Worm (Caenorhabditis elegans): ENCODE data around the gene cyp-34A5.

Gene cyp-34A5

ce11 chrV:3916480-3916879 lies 41.0 kb downstream of the cyp-34A5 start, which contains the start of gene srx-67:
Gene srx-67 (plus strand): TSS chrV:3916780.
- TF ChIP-seq ccch-3 (GFP tag; optimal IDR thresholded peaks at IDR 0.05), result no peak

DNA sequence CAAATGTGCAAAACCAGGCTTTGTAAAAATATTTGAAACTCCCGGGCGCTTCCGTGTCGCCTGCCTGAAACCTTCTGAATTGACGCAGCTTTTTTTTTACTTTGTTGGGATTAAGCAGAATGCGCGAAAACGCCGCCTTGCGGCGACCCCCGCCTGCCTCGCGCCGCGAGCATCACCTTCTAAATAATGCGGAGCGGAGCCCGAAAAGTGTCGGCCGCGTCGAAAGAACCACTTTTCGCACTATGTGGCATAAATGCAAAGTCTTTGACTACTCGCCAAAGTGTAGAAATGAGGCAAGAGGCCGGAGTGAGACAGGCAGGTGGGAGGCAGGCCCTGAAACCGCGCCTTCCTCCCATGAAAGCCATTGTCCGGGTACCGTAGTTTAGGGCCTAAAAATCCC lies 44.4 kb downstream of the cyp-34A5 start:
- TF ChIP-seq B0261.1 (tag; optimal IDR thresholded peaks at IDR 0.05), result no peak
- TF ChIP-seq snpc-3.4 (tag; optimal IDR thresholded peaks at IDR 0.05), result no peak
- TF ChIP-seq madf-3 (GFP tag; IDR thresholded peaks at IDR 0.05), result no peak
- TF ChIP-seq zim-3 (tag; optimal IDR thresholded peaks at IDR 0.05), result no peak
- TF ChIP-seq sea-2 (GFP tag; IDR thresholded peaks at IDR 0.05), result no peak
- TF ChIP-seq snpc-4 (GFP tag; optimal IDR thresholded peaks at IDR 0.05), result no peak
- TF ChIP-seq snpc-4 (tag; optimal IDR thresholded peaks at IDR 0.05), result peak in 2 of 4 experiments; percentile 60 to 79
- TF ChIP-seq snpc-1.3 (tag; optimal IDR thresholded peaks at IDR 0.05; ENCODE audit: insufficient read depth), result no peak
- no peak for TF ChIP-seq F10E7.11 (tag; optimal IDR thresholded peaks at IDR 0.05)
- no peak for TF ChIP-seq egrh-3 (GFP tag; IDR thresholded peaks at IDR 0.05)
- TF ChIP-seq ceh-91 (GFP tag; IDR thresholded peaks at IDR 0.05), result no peak
- no peak; the same call in 1 of the 2 replicates for TF ChIP-seq zfh-2 (GFP tag; conservative IDR thresholded peaks at IDR 0.05)
- no peak for TF ChIP-seq Y56A3A.18 (GFP tag; IDR thresholded peaks at IDR 0.05)
- TF ChIP-seq rcor-1 (GFP tag; IDR thresholded peaks at IDR 0.05), result no peak
- TF ChIP-seq nhr-120 (GFP tag; IDR thresholded peaks at IDR 0.05), result 0 out of 2 replicates have a peak, but pooled peaks have one; percentile 38
- no peak for TF ChIP-seq mel-28 (tag; optimal IDR thresholded peaks at IDR 0.05; ENCODE audit: borderline replicate concordance)

ce11 chrV:3912472-3912871 lies 45.0 kb downstream of the cyp-34A5 start, which contains the start of gene srx-68:
Gene srx-68 (plus strand): TSS chrV:3912772.
- no peak for TF ChIP-seq athp-1 (tag; optimal IDR thresholded peaks at IDR 0.05)
- no peak for TF ChIP-seq snpc-1.3 (tag; optimal IDR thresholded peaks at IDR 0.05; ENCODE audit: insufficient read depth)
- no peak for TF ChIP-seq mes-4 (tag; optimal IDR thresholded peaks at IDR 0.05)
- TF ChIP-seq lsl-1 (GFP tag; optimal IDR thresholded peaks at IDR 0.05), result no peak
- no peak for TF ChIP-seq F33H1.4 (GFP tag; IDR thresholded peaks at IDR 0.05)
- TF ChIP-seq ceh-40 (GFP tag; IDR thresholded peaks at IDR 0.05), result no peak
- no peak for TF ChIP-seq egl-18 (GFP tag; IDR thresholded peaks at IDR 0.05)

DNA sequence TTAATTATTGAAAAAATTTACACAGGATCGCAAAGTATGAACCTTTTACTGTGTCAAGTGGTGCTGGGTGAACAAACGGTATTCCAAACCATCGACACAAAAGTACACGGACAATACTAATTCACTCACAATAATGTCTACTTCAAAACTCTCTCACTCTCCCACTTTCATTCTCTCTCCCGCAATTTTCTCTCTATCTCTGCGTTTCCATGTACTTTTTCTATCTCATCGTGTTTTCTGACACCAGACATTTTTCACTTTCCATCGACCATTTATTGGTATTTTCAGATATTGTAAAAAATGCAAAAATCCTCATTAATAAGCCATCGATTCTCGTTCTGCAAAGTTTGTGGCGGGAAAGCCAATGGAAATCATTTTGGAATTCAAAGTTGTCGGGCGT lies 51.7 kb downstream of the cyp-34A5 start, which contains the start of gene nhr-156:
Gene nhr-156 (plus strand): TSS at position 266 of the 400 bp plus-strand sequence.
- no peak for TF ChIP-seq unc-62 (GFP tag; optimal IDR thresholded peaks at IDR 0.05)
- no peak for TF ChIP-seq lin-54 (GFP tag; optimal IDR thresholded peaks at IDR 0.05)
- TF ChIP-seq ztf-6 (GFP tag; IDR thresholded peaks at IDR 0.05), result no peak
- TF ChIP-seq ceh-40 (GFP tag; IDR thresholded peaks at IDR 0.05), result no peak
- TF ChIP-seq egrh-3 (GFP tag; IDR thresholded peaks at IDR 0.05), result no peak
- TF ChIP-seq rec-8 (tag; optimal IDR thresholded peaks at IDR 0.05), result no peak
- TF ChIP-seq let-607 (tag; optimal IDR thresholded peaks at IDR 0.05), result no peak
- no peak for TF ChIP-seq snpc-4 (GFP tag; optimal IDR thresholded peaks at IDR 0.05)
- no peak for TF ChIP-seq snpc-4 (tag; optimal IDR thresholded peaks at IDR 0.05)
- no peak for TF ChIP-seq ceh-91 (GFP tag; IDR thresholded peaks at IDR 0.05)
- TF ChIP-seq F10E7.11 (tag; optimal IDR thresholded peaks at IDR 0.05), result no peak
- no peak for TF ChIP-seq mcd-1 (GFP tag; IDR thresholded peaks at IDR 0.05)
- TF ChIP-seq efl-1 (GFP tag; optimal IDR thresholded peaks at IDR 0.05), result no peak
- TF ChIP-seq C06A6.2 (GFP tag; conservative IDR thresholded peaks at IDR 0.05), result no peak
